Worm (Caenorhabditis elegans): ENCODE data around the gene T06C12.12.
"Not testable (repeated sequence)": the region's sequence is repeated elsewhere in the genome, so short reads cannot be mapped to it uniquely, and the experiment has no call there.

ce11 chrV:15850276-15850811, 41.5 kb upstream of the T06C12.12 start, which contains the start of gene srh-147:
- TF ChIP-seq eyg-1 (tag; optimal IDR thresholded peaks at IDR 0.05); ceh-45 (GFP tag; IDR thresholded peaks at IDR 0.05); pqm-1 (tag; optimal IDR thresholded peaks at IDR 0.05): not testable (repeated sequence)

Measured in whole organism, late embryonic.